Worm (Caenorhabditis elegans) whole organism, L3 larva: Measurements from ENCODE around the gene ZK488.5.

ENCODE experiments used
- aly-2 ChIP-seq: fragments of 150-350 bp; optimal IDR thresholded peaks from 2 replicates; lab custom pipeline; 2014; ENCODE audit warnings: missing biosample characterization, missing genetic modification characterization
- ama-1 ChIP-seq: fragments of 150-350 bp; optimal IDR thresholded peaks from 2 replicates; lab custom pipeline; 2018
- ceh-16 ChIP-seq: sonication (generic microtip); optimal IDR thresholded peaks from 2 replicates; lab custom pipeline; 2017; ENCODE audit warnings: missing biosample characterization, missing genetic modification characterization
- ceh-28 ChIP-seq: fragments of 150-350 bp; optimal IDR thresholded peaks from 2 replicates; lab custom pipeline; 2014; ENCODE audit warnings: missing biosample characterization, missing genetic modification reagents, missing genetic modification characterization
- ceh-82 ChIP-seq: fragments of 150-350 bp; optimal IDR thresholded peaks from 2 replicates; lab custom pipeline; 2014; ENCODE audit warnings: missing biosample characterization, missing genetic modification characterization
- ceh-9 ChIP-seq: sonication (generic microtip); optimal IDR thresholded peaks from 2 replicates; lab custom pipeline; 2018; ENCODE audit warnings: missing biosample characterization, missing genetic modification characterization
- daf-12 ChIP-seq: fragments of 150-350 bp; optimal IDR thresholded peaks from 2 replicates; lab custom pipeline; 2014; ENCODE audit warnings: missing biosample characterization, missing genetic modification reagents, missing genetic modification characterization
- egl-27 ChIP-seq: sonication (generic microtip); optimal IDR thresholded peaks from 4 replicates; lab custom pipeline; 2017; ENCODE audit warnings: missing biosample characterization, missing genetic modification reagents, missing genetic modification characterization
- egl-5 ChIP-seq: fragments of 150-350 bp; optimal IDR thresholded peaks from 2 replicates; lab custom pipeline; 2017; ENCODE audit warnings: missing biosample characterization, missing genetic modification reagents, missing genetic modification characterization, inconsistent platforms
- elt-1 ChIP-seq: fragments of 150-350 bp; optimal IDR thresholded peaks from 2 replicates; lab custom pipeline; 2014; ENCODE audit warnings: missing biosample characterization, missing genetic modification characterization
- elt-2 ChIP-seq: sonication (generic microtip); optimal IDR thresholded peaks from 2 replicates; lab custom pipeline; 2016; ENCODE audit warnings: missing genetic modification reagents, mild to moderate bottlenecking, missing genetic modification characterization, missing compliant biosample characterization
- elt-3 ChIP-seq, 3 experiments: fragments of 150-350 bp in 1 of 3; sonication (generic microtip) in 2 of 3; optimal IDR thresholded peaks; 2 replicates in 2 of 3; 4 replicates in 1 of 3; lab custom pipeline; 2014 to 2017; ENCODE audit warnings: missing biosample characterization in 3 of 3, missing genetic modification characterization in 3 of 3
- fkh-10 ChIP-seq: sonication (generic microtip); optimal IDR thresholded peaks from 2 replicates; lab custom pipeline; 2017; ENCODE audit warnings: missing biosample characterization, missing genetic modification reagents, missing genetic modification characterization
- fkh-2 ChIP-seq: fragments of 150-350 bp; optimal IDR thresholded peaks from 2 replicates; lab custom pipeline; 2014; ENCODE audit warnings: missing biosample characterization, missing genetic modification reagents, missing genetic modification characterization
- jun-1 ChIP-seq: fragments of 150-350 bp; optimal IDR thresholded peaks from 2 replicates; lab custom pipeline; 2014; ENCODE audit warnings: missing biosample characterization, missing genetic modification reagents, missing genetic modification characterization
- lin-15B ChIP-seq: fragments of 150-350 bp; optimal IDR thresholded peaks from 2 replicates; lab custom pipeline; 2014; ENCODE audit warnings: missing biosample characterization, missing genetic modification characterization
- lsy-12 ChIP-seq: sonication (generic microtip); optimal IDR thresholded peaks from 2 replicates; lab custom pipeline; 2016; ENCODE audit warnings: mild to moderate bottlenecking, missing genetic modification characterization, missing compliant biosample characterization
- mdl-1 ChIP-seq: fragments of 150-350 bp; optimal IDR thresholded peaks from 2 replicates; lab custom pipeline; 2014; ENCODE audit warnings: missing biosample characterization, missing genetic modification characterization
- mml-1 ChIP-seq: fragments of 150-350 bp; sonication (generic microtip); optimal IDR thresholded peaks from 3 replicates; lab custom pipeline; 2014; ENCODE audit warnings: missing biosample characterization, missing genetic modification characterization
- nfya-1 ChIP-seq: sonication (generic microtip); optimal IDR thresholded peaks from 2 replicates; lab custom pipeline; 2017; ENCODE audit warnings: missing genetic modification characterization, mild to moderate bottlenecking, missing compliant biosample characterization, antibody characterized with exemption, moderate library complexity; ENCODE audit not compliant: insufficient read depth
- nhr-11 ChIP-seq: fragments of 150-350 bp; optimal IDR thresholded peaks from 2 replicates; lab custom pipeline; 2014; ENCODE audit warnings: missing biosample characterization, missing genetic modification characterization
- nhr-12 ChIP-seq: fragments of 150-350 bp; optimal IDR thresholded peaks from 2 replicates; lab custom pipeline; 2014; ENCODE audit warnings: missing biosample characterization, missing genetic modification characterization
- nhr-23 ChIP-seq: fragments of 150-350 bp; optimal IDR thresholded peaks from 2 replicates; lab custom pipeline; 2014; ENCODE audit warnings: missing biosample characterization, missing genetic modification reagents, missing genetic modification characterization
- nhr-237 ChIP-seq: fragments of 150-350 bp; optimal IDR thresholded peaks from 2 replicates; lab custom pipeline; 2014; ENCODE audit warnings: missing biosample characterization, missing genetic modification characterization
- nhr-25 ChIP-seq: sonication (generic microtip); optimal IDR thresholded peaks from 2 replicates; lab custom pipeline; 2017; ENCODE audit warnings: missing biosample characterization, missing genetic modification characterization
- nhr-28 ChIP-seq: fragments of 150-350 bp; optimal IDR thresholded peaks from 2 replicates; lab custom pipeline; 2014; ENCODE audit warnings: missing biosample characterization, missing genetic modification characterization
- nhr-43 ChIP-seq: sonication (generic microtip); optimal IDR thresholded peaks from 2 replicates; lab custom pipeline; 2016; ENCODE audit warnings: mild to moderate bottlenecking, missing genetic modification characterization, missing compliant biosample characterization; ENCODE audit not compliant: poor library complexity, severe bottlenecking
- nhr-76 ChIP-seq: fragments of 150-350 bp; sonication (generic microtip); optimal IDR thresholded peaks from 5 replicates; lab custom pipeline; 2014; ENCODE audit warnings: missing biosample characterization, missing genetic modification characterization
- nhr-77 ChIP-seq: fragments of 150-350 bp; optimal IDR thresholded peaks from 2 replicates; lab custom pipeline; 2014; ENCODE audit warnings: missing biosample characterization, missing genetic modification characterization
- pha-4 ChIP-seq: fragments of 150-350 bp; optimal IDR thresholded peaks from 2 replicates; lab custom pipeline; 2014; ENCODE audit warnings: missing biosample characterization, missing genetic modification reagents, missing genetic modification characterization
- pqm-1 ChIP-seq: fragments of 150-350 bp; optimal IDR thresholded peaks from 2 replicates; lab custom pipeline; 2017; ENCODE audit warnings: missing biosample characterization, missing genetic modification characterization, inconsistent platforms
- sea-2 ChIP-seq: fragments of 150-350 bp; sonication (generic microtip); optimal IDR thresholded peaks from 4 replicates; lab custom pipeline; 2014; ENCODE audit warnings: missing biosample characterization, missing genetic modification reagents, missing genetic modification characterization
- skn-1 ChIP-seq: fragments of 150-350 bp; optimal IDR thresholded peaks from 2 replicates; lab custom pipeline; 2014; ENCODE audit warnings: missing biosample characterization, missing genetic modification characterization
- snpc-4 ChIP-seq: fragments of 150-350 bp; optimal IDR thresholded peaks from 2 replicates; lab custom pipeline; 2014; ENCODE audit warnings: missing biosample characterization, missing genetic modification characterization
- tbx-2 ChIP-seq: sonication (generic microtip); optimal IDR thresholded peaks from 2 replicates; lab custom pipeline; 2016; ENCODE audit warnings: mild to moderate bottlenecking, missing genetic modification characterization, missing compliant biosample characterization
- unc-39 ChIP-seq: sonication (generic microtip); optimal IDR thresholded peaks from 4 replicates; lab custom pipeline; 2017; ENCODE audit warnings: missing biosample characterization, missing genetic modification characterization
- unc-62 ChIP-seq: fragments of 150-350 bp; sonication (generic microtip); optimal IDR thresholded peaks from 4 replicates; lab custom pipeline; 2014; ENCODE audit warnings: missing biosample characterization, missing genetic modification reagents, missing genetic modification characterization
- ztf-11 ChIP-seq: fragments of 150-350 bp; optimal IDR thresholded peaks from 2 replicates; lab custom pipeline; 2014; ENCODE audit warnings: missing biosample characterization, missing genetic modification characterization
- ztf-4 ChIP-seq: fragments of 150-350 bp; optimal IDR thresholded peaks from 2 replicates; lab custom pipeline; 2014; ENCODE audit warnings: missing biosample characterization, missing genetic modification characterization

Gene ZK488.5

DNA sequence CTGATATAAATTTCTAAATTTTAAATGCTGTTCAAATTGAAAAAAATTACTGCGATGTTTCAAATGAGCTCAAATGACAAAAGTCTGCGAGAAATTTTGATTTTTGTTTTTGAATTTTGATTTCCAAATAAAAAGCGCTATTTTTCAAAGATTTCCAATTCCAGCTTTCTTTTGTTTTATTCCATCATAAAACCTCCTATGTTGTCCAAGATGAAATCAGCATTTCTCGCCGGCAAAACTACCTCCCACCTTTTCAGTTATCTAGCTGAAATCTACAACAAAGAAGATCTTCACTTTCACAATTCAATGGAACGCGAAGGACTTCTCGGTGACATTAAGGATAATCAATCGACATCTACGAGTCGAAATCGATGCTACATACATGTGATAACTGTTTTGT, 14.1 kb upstream of the ZK488.5 start, which contains the start of gene K06H6.4:
K06H6.4 (plus strand) TSS at position 301 of the 400 bp plus-strand sequence.
- TF ChIP-seq egl-27 (no peak), nfya-1 (tag; lab: Kevin White, UChicago) (no peak), ceh-28 (tag; lab: Kevin White, UChicago) (no peak), elt-2 (tag; lab: Kevin White, UChicago) (no peak), ceh-16 (tag; lab: Kevin White, UChicago) (no peak), mdl-1 (tag; lab: Kevin White, UChicago) (no peak), egl-5 (tag; lab: Kevin White, UChicago) (no peak), aly-2 (tag; lab: Kevin White, UChicago) (no peak), nhr-12 (tag; lab: Kevin White, UChicago) (no peak)

DNA sequence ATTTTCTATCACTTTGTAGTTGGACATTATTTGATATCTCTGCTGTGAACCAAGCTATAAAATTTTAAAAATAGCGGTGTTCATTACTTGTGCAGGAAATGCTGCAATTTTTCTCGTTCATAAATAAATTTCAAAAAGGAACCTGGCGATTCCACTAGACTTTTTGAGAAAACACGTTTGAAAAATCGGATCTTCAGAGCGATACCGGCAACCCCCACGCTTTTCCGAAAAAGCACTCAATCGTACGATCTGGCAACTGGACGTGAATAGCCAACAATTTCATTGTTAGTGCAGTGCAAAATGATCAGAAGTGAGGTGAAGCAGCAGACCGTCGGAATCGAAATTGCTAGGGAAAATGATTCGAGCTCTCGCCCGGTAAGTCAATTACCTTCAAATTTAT, 11.4 kb upstream of the ZK488.5 start, which contains the start of gene nstp-7:
nstp-7 (plus strand) TSS at position 301 of the 400 bp plus-strand sequence.
- TF ChIP-seq unc-39, result no peak
- no peak for TF ChIP-seq snpc-4 (tag; lab: Kevin White, UChicago)
- TF ChIP-seq nhr-77 (tag; lab: Kevin White, UChicago), result no peak
- TF ChIP-seq daf-12 (tag; lab: Kevin White, UChicago), result no peak
- no peak for TF ChIP-seq jun-1 (tag; lab: Kevin White, UChicago)
- TF ChIP-seq ztf-4, result no peak
- TF ChIP-seq ama-1 (lab: Kevin White, UChicago), result no peak
- no peak for TF ChIP-seq mml-1
- TF ChIP-seq fkh-2 (tag; lab: Kevin White, UChicago), result no peak
- TF ChIP-seq unc-62 (GFP tag; lab: Kevin White, UChicago), result no peak
- no peak for TF ChIP-seq nhr-23 (tag; lab: Kevin White, UChicago)
- no peak for TF ChIP-seq pqm-1 (tag; lab: Kevin White, UChicago)
- TF ChIP-seq nhr-12 (tag; lab: Kevin White, UChicago), result no peak
- TF ChIP-seq nhr-25 (tag; lab: Kevin White, UChicago), result no peak
- no peak for TF ChIP-seq ceh-9
- TF ChIP-seq lin-15B (tag; lab: Kevin White, UChicago), result no peak
- no peak for TF ChIP-seq ceh-82 (tag; lab: Kevin White, UChicago)
- TF ChIP-seq nhr-43 (tag; lab: Kevin White, UChicago), result no peak
- TF ChIP-seq nhr-237 (tag; lab: Kevin White, UChicago), result no peak
- no peak for TF ChIP-seq lsy-12 (tag; lab: Kevin White, UChicago)

DNA sequence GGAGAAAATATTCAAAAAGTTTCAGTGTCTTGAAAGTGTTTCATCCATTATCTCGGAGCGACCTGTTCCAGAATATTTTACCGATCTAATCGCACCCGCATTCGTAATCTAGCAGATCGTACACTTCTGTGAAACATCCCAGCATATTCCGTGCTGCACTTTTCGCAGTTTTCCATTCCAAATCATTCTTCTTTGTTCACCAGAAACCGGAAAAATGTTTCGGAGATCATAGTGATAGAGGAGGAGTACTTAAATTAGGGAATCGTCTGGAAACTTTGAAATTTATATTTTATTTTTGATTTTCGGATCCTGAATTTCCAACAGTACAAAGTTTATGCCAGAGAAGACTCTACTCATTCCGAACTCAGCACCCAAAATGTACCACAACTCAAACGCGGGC, 7.6 kb upstream of the ZK488.5 start, which contains the start of gene K06H6.2:
K06H6.2 (plus strand) TSS at position 301 of the 400 bp plus-strand sequence.
- no peak for TF ChIP-seq ama-1 (lab: Kevin White, UChicago)
- no peak for TF ChIP-seq elt-3 (tag; optimal IDR thresholded peaks at IDR 0.05; lab: Kevin White, UChicago)
- no peak for TF ChIP-seq ztf-11 (tag; lab: Kevin White, UChicago)
- no peak for TF ChIP-seq aly-2 (tag; lab: Kevin White, UChicago)
- TF ChIP-seq nhr-76 (tag; lab: Kevin White, UChicago), result no peak
- TF ChIP-seq egl-27, result no peak
- TF ChIP-seq nhr-28 (tag; lab: Kevin White, UChicago), result no peak
- no peak for TF ChIP-seq nfya-1 (tag; lab: Kevin White, UChicago)
- no peak for TF ChIP-seq snpc-4 (tag; lab: Kevin White, UChicago)
- no peak for TF ChIP-seq pha-4
- TF ChIP-seq sea-2 (GFP tag; lab: Kevin White, UChicago), result no peak
- TF ChIP-seq nhr-12 (tag; lab: Kevin White, UChicago), result no peak
- no peak for TF ChIP-seq egl-5 (tag; lab: Kevin White, UChicago)
- no peak for TF ChIP-seq skn-1 (tag; lab: Kevin White, UChicago)
- TF ChIP-seq unc-62 (GFP tag; lab: Kevin White, UChicago), result no peak
- TF ChIP-seq, all 47 proteins: peak for 0

DNA sequence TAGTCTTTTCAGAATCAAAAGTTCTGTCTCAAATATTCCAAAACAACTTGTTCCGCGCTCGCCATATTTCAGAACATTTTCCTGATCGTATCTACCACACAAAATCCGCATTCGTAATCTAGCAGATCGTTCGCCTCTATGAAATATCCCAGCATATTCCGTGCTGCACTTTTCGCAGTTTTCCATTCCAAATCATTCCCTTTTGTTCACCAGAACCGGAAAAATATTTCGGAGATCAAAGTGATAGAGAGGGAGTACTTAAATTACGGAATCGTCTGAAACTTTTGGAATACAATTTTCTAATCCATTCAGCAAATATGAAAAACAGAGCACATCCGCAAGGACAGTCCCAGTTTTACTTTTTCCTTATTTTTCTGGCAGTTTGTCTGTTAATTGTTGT, 5.2 kb upstream of the ZK488.5 start, which contains the start of gene K06H6.1:
K06H6.1 (plus strand) TSS at position 301 of the 400 bp plus-strand sequence.
- TF ChIP-seq nhr-11 (tag; lab: Kevin White, UChicago) (no peak), fkh-2 (tag; lab: Kevin White, UChicago) (no peak), unc-62 (GFP tag; lab: Kevin White, UChicago) (no peak), unc-39 (no peak), lin-15B (tag; lab: Kevin White, UChicago) (no peak), fkh-10 (GFP tag; lab: Kevin White, UChicago) (no peak), nhr-43 (tag; lab: Kevin White, UChicago) (no peak), ceh-28 (tag; lab: Kevin White, UChicago) (no peak), ztf-11 (tag; lab: Kevin White, UChicago) (no peak), nhr-25 (tag; lab: Kevin White, UChicago) (no peak), tbx-2 (tag; lab: Kevin White, UChicago) (no peak), pha-4 (no peak), lsy-12 (tag; lab: Kevin White, UChicago) (no peak), jun-1 (tag; lab: Kevin White, UChicago) (no peak), nhr-12 (tag; lab: Kevin White, UChicago) (no peak), elt-1 (tag; lab: Kevin White, UChicago) (no peak), egl-5 (tag; lab: Kevin White, UChicago) (no peak), ceh-9 (no peak)
- TF ChIP-seq, all 47 proteins: peak for 0
